Worm (Caenorhabditis elegans): ENCODE data around the gene fbxb-88.

The fbxb-88 gene

ce11 chrII:4791272-4791671 lies 36.4 kb downstream of the fbxb-88 start, which contains the start of gene F26G1.1:
Gene F26G1.1, plus strand, starts transcription at chrII:4791618.
- TF ChIP-seq lin-1 (GFP tag; IDR thresholded peaks at IDR 0.05) (no peak), lsy-2 (tag; optimal IDR thresholded peaks at IDR 0.05) (no peak), skn-1 (tag; optimal IDR thresholded peaks at IDR 0.05) (no peak), unc-130 (GFP tag; optimal IDR thresholded peaks at IDR 0.05) (peak; percentile 90), daf-8 (GFP tag; IDR thresholded peaks at IDR 0.05) (no peak), lin-38 (GFP tag; IDR thresholded peaks at IDR 0.05) (peak; percentile 68), attf-4 (tag; optimal IDR thresholded peaks at IDR 0.05) (no peak), R02D3.7 (tag; optimal IDR thresholded peaks at IDR 0.05) (no peak), dve-1 (tag; optimal IDR thresholded peaks at IDR 0.05; ENCODE audit: insufficient read depth) (no peak), ceh-44 (GFP tag; IDR thresholded peaks at IDR 0.05) (peak; percentile 48; the same call in 1 of the 2 replicates), egl-27 (tag; optimal IDR thresholded peaks at IDR 0.05) (no peak), daf-16 (GFP tag; optimal IDR thresholded peaks at IDR 0.05) (no peak), daf-16 (tag; optimal IDR thresholded peaks at IDR 0.05) (no peak), saeg-2 (GFP tag; IDR thresholded peaks at IDR 0.05) (no peak), nhr-25 (tag; optimal IDR thresholded peaks at IDR 0.05; ENCODE audit: borderline replicate concordance, insufficient read depth) (no peak), madf-9 (GFP tag; conservative IDR thresholded peaks at IDR 0.05) (peak; percentile 76), nhr-76 (tag; optimal IDR thresholded peaks at IDR 0.05) (no peak), Y5F2A.4 (GFP tag; optimal IDR thresholded peaks at IDR 0.05) (no peak), daf-12 (tag; optimal IDR thresholded peaks at IDR 0.05) (no peak), nhr-42 (GFP tag; IDR thresholded peaks at IDR 0.05) (no peak), spr-3 (GFP tag; optimal IDR thresholded peaks at IDR 0.05) (no peak), T20F7.1 (GFP tag; optimal IDR thresholded peaks at IDR 0.05) (no peak), zfp-3 (GFP tag; conservative IDR thresholded peaks at IDR 0.05) (no peak), aly-2 (tag; optimal IDR thresholded peaks at IDR 0.05) (no peak), jun-1 (tag; optimal IDR thresholded peaks at IDR 0.05) (no peak), F26F4.8 (GFP tag; conservative IDR thresholded peaks at IDR 0.05) (no peak), gei-8 (GFP tag; optimal IDR thresholded peaks at IDR 0.05) (no peak), ces-1 (GFP tag; optimal IDR thresholded peaks at IDR 0.05) (no peak), ceh-28 (tag; optimal IDR thresholded peaks at IDR 0.05) (no peak), pqm-1 (tag; optimal IDR thresholded peaks at IDR 0.05) (no peak), zip-11 (GFP tag; IDR thresholded peaks at IDR 0.05) (no peak), nhr-237 (tag; optimal IDR thresholded peaks at IDR 0.05) (no peak), unc-62 (GFP tag; optimal IDR thresholded peaks at IDR 0.05 in 1 of 2) (no peak), unc-62 (tag; optimal IDR thresholded peaks at IDR 0.05) (no peak), ama-1 (optimal IDR thresholded peaks at IDR 0.05) (no peak), cey-2 (tag; optimal IDR thresholded peaks at IDR 0.05; ENCODE audit: borderline replicate concordance, insufficient read depth) (no peak), nhr-41 (GFP tag; IDR thresholded peaks at IDR 0.05) (no peak), aha-1 (tag) (peak; percentile 38), spr-1 (tag; optimal IDR thresholded peaks at IDR 0.05) (peak; percentile 63), mdt-29 (GFP tag; IDR thresholded peaks at IDR 0.05) (no peak), F44E2.7 (GFP tag; IDR thresholded peaks at IDR 0.05) (no peak), php-3 (GFP tag; IDR thresholded peaks at IDR 0.05) (no peak), hmg-1.1 (GFP tag; IDR thresholded peaks at IDR 0.05) (no peak), lin-13 (GFP tag; optimal IDR thresholded peaks at IDR 0.05) (no peak), fkh-10 (GFP tag; optimal IDR thresholded peaks at IDR 0.05) (no peak), set-16 (GFP tag; IDR thresholded peaks at IDR 0.05) (no peak), ctbp-1 (GFP tag; IDR thresholded peaks at IDR 0.05) (no peak), ztf-11 (tag; optimal IDR thresholded peaks at IDR 0.05) (no peak), zip-2 (tag; optimal IDR thresholded peaks at IDR 0.05) (no peak), nhr-11 (tag; optimal IDR thresholded peaks at IDR 0.05) (no peak), Y75B8A.6 (GFP tag; IDR thresholded peaks at IDR 0.05) (no peak), ZK337.2 (GFP tag; IDR thresholded peaks at IDR 0.05) (peak; percentile 91), T26A8.4 (GFP tag; IDR thresholded peaks at IDR 0.05) (no peak), zfp-2 (tag; optimal IDR thresholded peaks at IDR 0.05) (no peak)
